Worm (Caenorhabditis elegans) whole organism, L4 larva: ENCODE measurements around the gene srbc-27.
"Not testable (repeated sequence)": the region's sequence is repeated elsewhere in the genome, so short reads cannot be mapped to it uniquely, and the experiment has no call there.

Experiments
- T20F7.1 ChIP-seq: fragments of 200-800 bp; sonication (Bioruptor generic); optimal IDR thresholded peaks from 2 replicates; lab custom pipeline; 2018; ENCODE audit warnings: mild to moderate bottlenecking, missing genetic modification characterization, missing compliant biosample characterization
- lin-39 ChIP-seq: fragments of 150-350 bp; optimal IDR thresholded peaks from 2 replicates; lab custom pipeline; 2014; ENCODE audit warnings: missing biosample characterization, missing genetic modification reagents, missing genetic modification characterization
- nhr-11 ChIP-seq: fragments of 150-350 bp; optimal IDR thresholded peaks from 2 replicates; lab custom pipeline; 2014; ENCODE audit warnings: missing biosample characterization, missing genetic modification characterization

DNA sequence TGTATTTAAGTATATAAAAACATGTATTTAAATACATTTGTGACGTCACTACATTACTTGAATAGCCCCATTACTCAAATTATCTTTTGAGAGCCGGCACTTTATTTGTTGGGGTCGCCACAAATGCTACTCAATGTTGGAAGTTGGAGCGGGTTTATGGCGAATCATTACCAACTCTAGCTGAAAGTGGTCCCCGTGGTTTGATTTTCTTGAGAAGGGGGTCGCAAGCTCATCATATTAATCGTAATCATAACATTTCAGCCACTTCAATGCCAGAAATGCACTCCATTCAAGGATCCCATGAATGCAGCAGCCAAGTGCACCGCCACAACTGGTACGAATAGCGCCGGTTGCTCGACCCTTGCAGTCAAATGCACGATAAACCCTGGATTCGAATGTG is 33.3 kb downstream of the srbc-27 start, which contains the start of gene F20E11.7:
- not testable (repeated sequence) for TF ChIP-seq nhr-11 (tag; lab: Kevin White, UChicago); T20F7.1 (GFP tag; lab: Kevin White, UChicago); lin-39 (tag; lab: Kevin White, UChicago)
